Worm (Caenorhabditis elegans): ENCODE data around the gene his-3.

Gene his-3

ce11 chrV:16043686-16044085, 3.1 kb downstream of the his-3 start (continued):
- peak; percentile 76 for TF ChIP-seq dmd-6 (GFP tag; IDR thresholded peaks at IDR 0.05)
- TF ChIP-seq mdl-1 (tag; optimal IDR thresholded peaks at IDR 0.05) = no peak
- no peak for TF ChIP-seq lsy-2 (tag; optimal IDR thresholded peaks at IDR 0.05)
- TF ChIP-seq jun-1 (tag; optimal IDR thresholded peaks at IDR 0.05) = no peak
- TF ChIP-seq nhr-42 (GFP tag; IDR thresholded peaks at IDR 0.05) = 0 out of 2 replicates have a peak, but pooled peaks have one; percentile 5
- no peak for TF ChIP-seq ZK546.5 (tag; optimal IDR thresholded peaks at IDR 0.05)
- peak; percentile 81 for TF ChIP-seq aha-1 (tag)
- TF ChIP-seq pqm-1 (tag; optimal IDR thresholded peaks at IDR 0.05) = peak; percentile 2
- no peak for TF ChIP-seq hmg-1.1 (GFP tag; IDR thresholded peaks at IDR 0.05)

- TF ChIP-seq daf-16 (GFP tag; optimal IDR thresholded peaks at IDR 0.05) (peak in 1 of 2 experiments; percentile 91), daf-16 (tag; optimal IDR thresholded peaks at IDR 0.05) (peak; percentile 100), aha-1 (tag) (no peak), ztf-7 (tag; optimal IDR thresholded peaks at IDR 0.05) (no peak), zfp-3 (GFP tag; conservative IDR thresholded peaks at IDR 0.05) (no peak), F10B5.3 (tag; optimal IDR thresholded peaks at IDR 0.05) (no peak), mxl-2 (GFP tag; conservative IDR thresholded peaks at IDR 0.05) (no peak), zag-1 (tag; optimal IDR thresholded peaks at IDR 0.05) (no peak), dmd-6 (GFP tag; IDR thresholded peaks at IDR 0.05) (peak; percentile 95), ceh-44 (GFP tag; IDR thresholded peaks at IDR 0.05) (no peak), mdt-29 (GFP tag; IDR thresholded peaks at IDR 0.05) (no peak), pqm-1 (tag; optimal IDR thresholded peaks at IDR 0.05) (peak; percentile 67), nhr-11 (tag; optimal IDR thresholded peaks at IDR 0.05) (no peak), ceh-62 (tag; optimal IDR thresholded peaks at IDR 0.05) (no peak), lin-29 (GFP tag; IDR thresholded peaks at IDR 0.05) (no peak), unc-130 (GFP tag; optimal IDR thresholded peaks at IDR 0.05) (no peak), nhr-102 (tag; optimal IDR thresholded peaks at IDR 0.05) (peak; percentile 89), nhr-42 (GFP tag; IDR thresholded peaks at IDR 0.05) (no peak), egl-43 (GFP tag; IDR thresholded peaks at IDR 0.05) (no peak), duxl-1 (tag; optimal IDR thresholded peaks at IDR 0.05; ENCODE audit: poor library complexity) (no peak), nhr-10 (tag; optimal IDR thresholded peaks at IDR 0.05) (peak; percentile 46), arid-1 (GFP tag; conservative IDR thresholded peaks at IDR 0.05) (no peak), hmg-1.1 (GFP tag; IDR thresholded peaks at IDR 0.05) (no peak), mep-1 (tag; optimal IDR thresholded peaks at IDR 0.05) (no peak), dpl-1 (GFP tag; optimal IDR thresholded peaks at IDR 0.05) (no peak), T26A8.4 (GFP tag; IDR thresholded peaks at IDR 0.05) (no peak), daf-8 (GFP tag; IDR thresholded peaks at IDR 0.05) (no peak), dmd-8 (GFP tag; IDR thresholded peaks at IDR 0.05) (no peak), tag-97 (GFP tag; IDR thresholded peaks at IDR 0.05) (no peak), R02D3.7 (tag; optimal IDR thresholded peaks at IDR 0.05) (no peak), spr-1 (tag; optimal IDR thresholded peaks at IDR 0.05) (no peak), ces-1 (GFP tag; optimal IDR thresholded peaks at IDR 0.05) (no peak), ctbp-1 (GFP tag; IDR thresholded peaks at IDR 0.05) (no peak), nhr-76 (tag; optimal IDR thresholded peaks at IDR 0.05) (no peak), aly-2 (tag; optimal IDR thresholded peaks at IDR 0.05) (no peak), F49E8.2 (tag; optimal IDR thresholded peaks at IDR 0.05; ENCODE audit: borderline replicate concordance) (no peak), F26F4.8 (GFP tag; conservative IDR thresholded peaks at IDR 0.05) (no peak), nhr-25 (tag; optimal IDR thresholded peaks at IDR 0.05; ENCODE audit: borderline replicate concordance, insufficient read depth) (no peak), nhr-28 (tag; optimal IDR thresholded peaks at IDR 0.05) (peak; percentile 80), ceh-20 (GFP tag; IDR thresholded peaks at IDR 0.05) (no peak), spr-3 (GFP tag; optimal IDR thresholded peaks at IDR 0.05) (no peak), zip-11 (GFP tag; IDR thresholded peaks at IDR 0.05) (no peak), egl-27 (tag; optimal IDR thresholded peaks at IDR 0.05) (no peak), php-3 (GFP tag; IDR thresholded peaks at IDR 0.05) (peak; percentile 74), nhr-237 (tag; optimal IDR thresholded peaks at IDR 0.05) (no peak), sdz-12 (GFP tag; optimal IDR thresholded peaks at IDR 0.05) (no peak), mdl-1 (tag; optimal IDR thresholded peaks at IDR 0.05) (peak in 1 of 2 experiments; percentile 72)
Measured at ce11 chrV:16045837-16046236, 5.2 kb downstream of the his-3 start, which contains the start of gene T10C6.15. Gene T10C6.15 (minus strand): TSS chrV:16045940.
